Worm (Caenorhabditis elegans): ENCODE data around the gene xol-1.

The xol-1 gene

ce11 chrX:8019665-8020064, 21.4 kb upstream of the xol-1 start (continued):
- TF ChIP-seq F52B5.7 (tag; optimal IDR thresholded peaks at IDR 0.05) (peak; percentile 75), unc-130 (GFP tag; optimal IDR thresholded peaks at IDR 0.05) (no peak), ama-1 (optimal IDR thresholded peaks at IDR 0.05) (no peak), ama-1 (GFP tag; optimal IDR thresholded peaks at IDR 0.05) (peak in 1 of 2 experiments; percentile 7), egl-18 (GFP tag; IDR thresholded peaks at IDR 0.05) (no peak), nhr-80 (tag; optimal IDR thresholded peaks at IDR 0.05) (peak; percentile 80), F23B12.7 (tag; optimal IDR thresholded peaks at IDR 0.05; ENCODE audit: insufficient read depth) (peak; percentile 24), C06A6.2 (GFP tag; conservative IDR thresholded peaks at IDR 0.05) (peak; percentile 79; the same call in 1 of the 2 replicates), sdz-38 (tag; optimal IDR thresholded peaks at IDR 0.05) (no peak), tbx-9 (tag; optimal IDR thresholded peaks at IDR 0.05; ENCODE audit: borderline replicate concordance) (no peak), lsy-27 (tag; optimal IDR thresholded peaks at IDR 0.05; ENCODE audit: borderline replicate concordance, insufficient read depth) (no peak), snpc-1.1 (tag; optimal IDR thresholded peaks at IDR 0.05; ENCODE audit: insufficient read depth) (no peak), lin-35 (GFP tag; optimal IDR thresholded peaks at IDR 0.05) (peak in 1 of 3 experiments; percentile 76), F57A8.1 (GFP tag; optimal IDR thresholded peaks at IDR 0.05) (no peak), pbrm-1 (GFP tag; IDR thresholded peaks at IDR 0.05) (peak; percentile 80), B0261.1 (tag; optimal IDR thresholded peaks at IDR 0.05) (peak; percentile 12), atf-7 (tag; optimal IDR thresholded peaks at IDR 0.05) (peak; percentile 89), Y53G8AR.9 (GFP tag; conservative IDR thresholded peaks at IDR 0.05) (peak; percentile 56; the same call in 1 of the 2 replicates), ztf-25 (GFP tag; IDR thresholded peaks at IDR 0.05) (0 out of 2 replicates have a peak, but pooled peaks have one; percentile 33), cebp-2 (GFP tag; IDR thresholded peaks at IDR 0.05) (no peak), egrh-3 (GFP tag; IDR thresholded peaks at IDR 0.05) (peak; percentile 83), ekl-4 (GFP tag; IDR thresholded peaks at IDR 0.05) (peak; percentile 56), lin-54 (GFP tag; optimal IDR thresholded peaks at IDR 0.05) (peak; percentile 61), ceh-58 (GFP tag; IDR thresholded peaks at IDR 0.05) (no peak), nhr-120 (GFP tag; IDR thresholded peaks at IDR 0.05) (no peak), madf-3 (GFP tag; IDR thresholded peaks at IDR 0.05) (no peak), hlh-12 (tag; optimal IDR thresholded peaks at IDR 0.05) (no peak), ztf-28 (GFP tag; IDR thresholded peaks at IDR 0.05) (no peak), F33H1.4 (GFP tag; IDR thresholded peaks at IDR 0.05) (0 out of 2 replicates have a peak, but pooled peaks have one; percentile 9), nhr-179 (tag; optimal IDR thresholded peaks at IDR 0.05) (no peak), nfya-1 (tag; optimal IDR thresholded peaks at IDR 0.05; ENCODE audit: borderline replicate concordance, insufficient read depth) (no peak), attf-6 (GFP tag; IDR thresholded peaks at IDR 0.05) (0 out of 2 replicates have a peak, but pooled peaks have one; percentile 43), dpff-1 (tag; optimal IDR thresholded peaks at IDR 0.05) (no peak), Y67H2A.10 (GFP tag; conservative IDR thresholded peaks at IDR 0.05) (no peak), dox-1 (GFP tag; IDR thresholded peaks at IDR 0.05) (peak; percentile 87), ztf-22 (GFP tag; optimal IDR thresholded peaks at IDR 0.05) (peak; percentile 74), ets-4 (GFP tag; optimal IDR thresholded peaks at IDR 0.05) (peak; percentile 37), him-1 (tag; optimal IDR thresholded peaks at IDR 0.05) (no peak), lin-40 (tag; optimal IDR thresholded peaks at IDR 0.05) (peak; percentile 85), tlf-1 (GFP tag; optimal IDR thresholded peaks at IDR 0.05) (peak; percentile 45), snpc-4 (GFP tag; optimal IDR thresholded peaks at IDR 0.05) (no peak), snpc-4 (tag; optimal IDR thresholded peaks at IDR 0.05) (peak in 3 of 4 experiments; percentile 15 to 51 (median 21)), snpc-3.4 (tag; optimal IDR thresholded peaks at IDR 0.05) (no peak), F57C9.4 (tag; optimal IDR thresholded peaks at IDR 0.05) (no peak), F22D6.2 (tag; optimal IDR thresholded peaks at IDR 0.05) (no peak), pha-4 (tag; optimal IDR thresholded peaks at IDR 0.05) (no peak), gei-17 (GFP tag; optimal IDR thresholded peaks at IDR 0.05) (peak; percentile 60), sptf-2 (GFP tag; optimal IDR thresholded peaks at IDR 0.05) (no peak), madf-10 (tag; optimal IDR thresholded peaks at IDR 0.05) (peak; percentile 70)

All from whole organism, young adult.